Worm (Caenorhabditis elegans): ENCODE data around the gene C01G10.17.
A peak's percentile ranks its signal among the peaks of the same experiment; 100 is the strongest.

C01G10.17 gene

ce11 chrV:15056346-15056839 lies 34.2 kb upstream of the C01G10.17 start:
- TF ChIP-seq nhr-237 (tag; optimal IDR thresholded peaks at IDR 0.05): no peak
- TF ChIP-seq lsy-2 (tag; optimal IDR thresholded peaks at IDR 0.05): no peak
- TF ChIP-seq nhr-2 (tag; optimal IDR thresholded peaks at IDR 0.05): no peak
- TF ChIP-seq nhr-12 (tag; optimal IDR thresholded peaks at IDR 0.05): no peak
- TF ChIP-seq pha-4 (tag; optimal IDR thresholded peaks at IDR 0.05): no peak
- no peak for TF ChIP-seq lin-32 (GFP tag; optimal IDR thresholded peaks at IDR 0.05)
- TF ChIP-seq sem-2 (GFP tag; optimal IDR thresholded peaks at IDR 0.05): no peak
- no peak for TF ChIP-seq nhr-28 (tag; optimal IDR thresholded peaks at IDR 0.05)
- no peak for TF ChIP-seq bed-3 (GFP tag; optimal IDR thresholded peaks at IDR 0.05)
- no peak for TF ChIP-seq hlh-1 (tag; optimal IDR thresholded peaks at IDR 0.05)
- no peak for TF ChIP-seq mls-2 (tag; optimal IDR thresholded peaks at IDR 0.05)
- TF ChIP-seq ztf-11 (tag; optimal IDR thresholded peaks at IDR 0.05): no peak
- TF ChIP-seq unc-62 (GFP tag; optimal IDR thresholded peaks at IDR 0.05): no peak
- no peak for TF ChIP-seq snpc-4 (tag; optimal IDR thresholded peaks at IDR 0.05)
- no peak for TF ChIP-seq zip-8 (tag; optimal IDR thresholded peaks at IDR 0.05)
- no peak for TF ChIP-seq ceh-43 (GFP tag; optimal IDR thresholded peaks at IDR 0.05)
- TF ChIP-seq cnd-1 (tag; optimal IDR thresholded peaks at IDR 0.05): no peak

ce11 chrV:15057724-15058123 lies 32.8 kb upstream of the C01G10.17 start:
- TF ChIP-seq tbx-8 (GFP tag; optimal IDR thresholded peaks at IDR 0.05) (no peak), pha-4 (tag; optimal IDR thresholded peaks at IDR 0.05) (no peak), mls-2 (tag; optimal IDR thresholded peaks at IDR 0.05) (no peak), mab-5 (tag; optimal IDR thresholded peaks at IDR 0.05) (no peak), ces-1 (GFP tag; optimal IDR thresholded peaks at IDR 0.05) (no peak), ham-2 (GFP tag; optimal IDR thresholded peaks at IDR 0.05) (no peak), nhr-76 (tag; optimal IDR thresholded peaks at IDR 0.05) (no peak), nhr-237 (tag; optimal IDR thresholded peaks at IDR 0.05) (no peak), sptf-1 (tag; optimal IDR thresholded peaks at IDR 0.05) (no peak)

ce11 chrV:15058423-15058822 lies 32.1 kb upstream of the C01G10.17 start:
- TF ChIP-seq drap-1 (GFP tag; optimal IDR thresholded peaks at IDR 0.05): no peak

- TF ChIP-seq flh-1 (GFP tag; optimal IDR thresholded peaks at IDR 0.05) (no peak), ceh-83 (GFP tag; optimal IDR thresholded peaks at IDR 0.05) (no peak), ham-2 (GFP tag; optimal IDR thresholded peaks at IDR 0.05) (no peak), mab-5 (tag; optimal IDR thresholded peaks at IDR 0.05) (no peak), ceh-39 (tag; optimal IDR thresholded peaks at IDR 0.05) (no peak), lin-32 (GFP tag; optimal IDR thresholded peaks at IDR 0.05) (no peak), elt-1 (tag; optimal IDR thresholded peaks at IDR 0.05; ENCODE audit: borderline replicate concordance, insufficient read depth) (no peak), nhr-2 (tag; optimal IDR thresholded peaks at IDR 0.05) (no peak)
These were observed 31.6 kb upstream of the C01G10.17 start for ce11 chrV:15058965-15059364.

- TF ChIP-seq ces-1 (GFP tag; optimal IDR thresholded peaks at IDR 0.05) (peak; percentile 11), lsy-2 (tag; optimal IDR thresholded peaks at IDR 0.05) (peak; percentile 12), zip-8 (tag; optimal IDR thresholded peaks at IDR 0.05) (peak; percentile 44), lin-32 (GFP tag; optimal IDR thresholded peaks at IDR 0.05) (no peak)
These were observed 31.0 kb upstream of the C01G10.17 start, which contains the start of the genes mcm-3 and C25D7.15 for ce11 chrV:15059534-15059933. Gene mcm-3 (minus strand): TSS chrV:15059599. Gene C25D7.15 (plus strand): TSS chrV:15059808.

ce11 chrV:15060595-15060994 lies 30.0 kb upstream of the C01G10.17 start:
- TF ChIP-seq elt-1 (tag; optimal IDR thresholded peaks at IDR 0.05; ENCODE audit: borderline replicate concordance, insufficient read depth) (no peak), pha-4 (tag; optimal IDR thresholded peaks at IDR 0.05) (no peak)

- TF ChIP-seq ces-1 (GFP tag; optimal IDR thresholded peaks at IDR 0.05) (no peak), unc-62 (GFP tag; optimal IDR thresholded peaks at IDR 0.05) (no peak), lin-32 (GFP tag; optimal IDR thresholded peaks at IDR 0.05) (no peak)
These were observed 26.6 kb upstream of the C01G10.17 start, which contains the start of gene rap-2 for ce11 chrV:15063987-15064386. Gene rap-2 (minus strand): TSS chrV:15064087.

All from whole organism, mixed stage, embryonic.